Worm (Caenorhabditis elegans) whole organism, L1 larva: ENCODE data around the gene tomm-70.

Experiments
- C04F5.9 ChIP-seq: sonication (generic microtip); optimal IDR thresholded peaks from 2 replicates; lab custom pipeline; 2016; ENCODE audit warnings: missing genetic modification characterization, missing compliant biosample characterization
- F16B12.6 ChIP-seq: fragments of 150-350 bp; optimal IDR thresholded peaks from 2 replicates; lab custom pipeline; 2014; ENCODE audit warnings: missing biosample characterization, missing genetic modification characterization
- aha-1 ChIP-seq: fragments of 150-350 bp; optimal IDR thresholded peaks from 2 replicates; lab custom pipeline; 2014; ENCODE audit warnings: missing biosample characterization, missing genetic modification characterization
- alr-1 ChIP-seq: fragments of 200-800 bp; sonication (Bioruptor generic); optimal IDR thresholded peaks from 2 replicates; lab custom pipeline; 2018; ENCODE audit warnings: borderline replicate concordance, mild to moderate bottlenecking, missing genetic modification characterization, missing compliant biosample characterization
- ama-1 ChIP-seq: fragments of 150-350 bp; optimal IDR thresholded peaks from 2 replicates; lab custom pipeline; 2014
- ceh-63 ChIP-seq: fragments of 200-800 bp; sonication (Bioruptor generic); optimal IDR thresholded peaks from 2 replicates; lab custom pipeline; 2018; ENCODE audit warnings: mild to moderate bottlenecking, missing genetic modification characterization, missing compliant biosample characterization
- ceh-8 ChIP-seq: fragments of 200-800 bp; sonication (Bioruptor generic); optimal IDR thresholded peaks from 2 replicates; lab custom pipeline; 2018; ENCODE audit warnings: mild to moderate bottlenecking, missing genetic modification characterization, moderate library complexity, missing compliant biosample characterization
- ceh-82 ChIP-seq, 3 experiments: fragments of 150-350 bp in 1 of 3; sonication (generic microtip) in 2 of 3; optimal IDR thresholded peaks; 2 replicates each; lab custom pipeline; 2014 to 2017; ENCODE audit warnings: missing biosample characterization in 3 of 3, missing genetic modification characterization in 3 of 3
- ceh-88 ChIP-seq: fragments of 200-800 bp; sonication (Bioruptor generic); IDR thresholded peaks from 2 replicates; pipeline ENCODE4 v1.3.6; 2022; ENCODE audit warnings: missing genetic modification characterization, missing compliant biosample characterization
- ces-1 ChIP-seq: fragments of 150-350 bp; optimal IDR thresholded peaks from 2 replicates; lab custom pipeline; 2014; ENCODE audit warnings: missing biosample characterization, missing genetic modification reagents, missing genetic modification characterization
- dpl-1 ChIP-seq, 3 experiments: fragments of 150-350 bp in 2 of 3; sonication (generic microtip) in 1 of 3; optimal IDR thresholded peaks; 2 replicates each; lab custom pipeline; 2014 to 2017; ENCODE audit warnings: missing biosample characterization in 3 of 3, missing genetic modification characterization in 3 of 3, missing genetic modification reagents in 3 of 3
- dsc-1 ChIP-seq: sonication (generic microtip); optimal IDR thresholded peaks from 2 replicates; lab custom pipeline; 2016; ENCODE audit warnings: mild to moderate bottlenecking, missing genetic modification characterization, missing compliant biosample characterization
- efl-3 ChIP-seq: fragments of 200-800 bp; sonication (Bioruptor generic); optimal IDR thresholded peaks from 2 replicates; lab custom pipeline; 2018; ENCODE audit warnings: mild to moderate bottlenecking, missing genetic modification characterization, missing compliant biosample characterization
- egl-13 ChIP-seq: sonication (generic microtip); optimal IDR thresholded peaks from 2 replicates; lab custom pipeline; 2016; ENCODE audit warnings: missing genotype, missing genetic modification reagents, missing genetic modification characterization, missing compliant biosample characterization
- elt-2 ChIP-seq: sonication (generic microtip); optimal IDR thresholded peaks from 2 replicates; lab custom pipeline; 2016; ENCODE audit warnings: missing genetic modification characterization, mild to moderate bottlenecking, inconsistent platforms, missing compliant biosample characterization, missing genetic modification reagents
- ets-5 ChIP-seq: fragments of 200-800 bp; sonication (Bioruptor generic); IDR thresholded peaks from 2 replicates; pipeline ENCODE4 v1.3.6; 2022; ENCODE audit warnings: missing genetic modification characterization, missing compliant biosample characterization
- fkh-10 ChIP-seq: sonication (generic microtip); optimal IDR thresholded peaks from 2 replicates; lab custom pipeline; 2017; ENCODE audit warnings: missing biosample characterization, missing genetic modification reagents, missing genetic modification characterization
- fkh-4 ChIP-seq: sonication (generic microtip); optimal IDR thresholded peaks from 2 replicates; lab custom pipeline; 2016; ENCODE audit warnings: missing compliant biosample characterization, missing genetic modification characterization, borderline replicate concordance
- fkh-8 ChIP-seq: sonication (generic microtip); optimal IDR thresholded peaks from 2 replicates; lab custom pipeline; 2016; ENCODE audit warnings: mild to moderate bottlenecking, missing genetic modification characterization, missing compliant biosample characterization
- fos-1 ChIP-seq: fragments of 150-350 bp; optimal IDR thresholded peaks from 2 replicates; lab custom pipeline; 2014; ENCODE audit warnings: missing biosample characterization, missing genetic modification characterization
- hlh-17 ChIP-seq: fragments of 200-800 bp; sonication (Bioruptor generic); optimal IDR thresholded peaks from 2 replicates; lab custom pipeline; 2018; ENCODE audit warnings: missing genetic modification characterization, mild to moderate bottlenecking, missing compliant biosample characterization, moderate library complexity, borderline replicate concordance
- hlh-4 ChIP-seq: sonication (generic microtip); optimal IDR thresholded peaks from 2 replicates; lab custom pipeline; 2016; ENCODE audit warnings: mild to moderate bottlenecking, missing genetic modification characterization, missing compliant biosample characterization
- isw-1 ChIP-seq: fragments of 200-800 bp; sonication (Bioruptor generic); IDR thresholded peaks from 2 replicates; pipeline ENCODE4 v1.3.6; 2022; ENCODE audit warnings: missing genetic modification characterization, missing compliant biosample characterization
- lin-35 ChIP-seq, 2 experiments: fragments of 150-350 bp; optimal IDR thresholded peaks; 2 replicates each; lab custom pipeline; 2014; ENCODE audit warnings: missing biosample characterization in 2 of 2, missing genetic modification characterization in 2 of 2, missing genetic modification reagents in 2 of 2
- lin-39 ChIP-seq: fragments of 150-350 bp; optimal IDR thresholded peaks from 2 replicates; lab custom pipeline; 2014; ENCODE audit warnings: missing biosample characterization, missing genetic modification reagents, missing genetic modification characterization
- mdl-1 ChIP-seq, 2 experiments: fragments of 150-350 bp; optimal IDR thresholded peaks; 2 replicates each; lab custom pipeline; 2014 to 2017; ENCODE audit warnings: missing biosample characterization in 2 of 2, missing genetic modification characterization in 2 of 2, inconsistent platforms in 1 of 2
- mef-2 ChIP-seq: fragments of 150-350 bp; optimal IDR thresholded peaks from 2 replicates; lab custom pipeline; 2014; ENCODE audit warnings: missing biosample characterization, missing genetic modification characterization
- mep-1 ChIP-seq: fragments of 150-350 bp; optimal IDR thresholded peaks from 2 replicates; lab custom pipeline; 2014; ENCODE audit warnings: missing biosample characterization, missing genetic modification characterization
- nhr-19 ChIP-seq: fragments of 200-800 bp; sonication (Bioruptor generic); conservative IDR thresholded peaks from 2 replicates; pipeline ENCODE4 v1.3.6; 2022; ENCODE audit warnings: missing genetic modification characterization, missing compliant biosample characterization
- nhr-20 ChIP-seq: sonication (generic microtip); optimal IDR thresholded peaks from 2 replicates; lab custom pipeline; 2016; ENCODE audit warnings: mild to moderate bottlenecking, missing genetic modification characterization, missing compliant biosample characterization
- nhr-237 ChIP-seq: fragments of 150-350 bp; optimal IDR thresholded peaks from 2 replicates; lab custom pipeline; 2014; ENCODE audit warnings: missing biosample characterization, missing genetic modification characterization
- nhr-28 ChIP-seq: fragments of 150-350 bp; optimal IDR thresholded peaks from 2 replicates; lab custom pipeline; 2014; ENCODE audit warnings: missing biosample characterization, missing genetic modification characterization
- nhr-71 ChIP-seq: sonication (generic microtip); optimal IDR thresholded peaks from 2 replicates; lab custom pipeline; 2016; ENCODE audit warnings: mild to moderate bottlenecking, missing genetic modification characterization, moderate library complexity, missing compliant biosample characterization
- nhr-84 ChIP-seq: sonication (generic microtip); optimal IDR thresholded peaks from 2 replicates; lab custom pipeline; 2017; ENCODE audit warnings: missing biosample characterization, missing genetic modification characterization
- nhr-85 ChIP-seq: sonication (generic microtip); peaks from one replicate; lab custom pipeline; 2016; ENCODE audit warnings: missing genetic modification characterization, inconsistent platforms, missing compliant biosample characterization
- nhr-90 ChIP-seq: sonication (generic microtip); optimal IDR thresholded peaks from 2 replicates; lab custom pipeline; 2016; ENCODE audit warnings: mild to moderate bottlenecking, missing genetic modification characterization, missing compliant biosample characterization; ENCODE audit not compliant: poor library complexity
- pax-3 ChIP-seq: fragments of 200-800 bp; sonication (Bioruptor generic); optimal IDR thresholded peaks from 2 replicates; lab custom pipeline; 2018; ENCODE audit warnings: mild to moderate bottlenecking, missing genetic modification characterization, moderate library complexity, missing compliant biosample characterization
- pqm-1 ChIP-seq: sonication (generic microtip); optimal IDR thresholded peaks from 3 replicates; lab custom pipeline; 2017; ENCODE audit warnings: missing biosample characterization, missing genetic modification characterization
- rnt-1 ChIP-seq: sonication (generic microtip); optimal IDR thresholded peaks from 2 replicates; lab custom pipeline; 2016; ENCODE audit warnings: mild to moderate bottlenecking, missing genetic modification characterization, moderate library complexity, missing compliant biosample characterization
- snpc-4 ChIP-seq: fragments of 150-350 bp; optimal IDR thresholded peaks from 2 replicates; lab custom pipeline; 2014; ENCODE audit warnings: missing biosample characterization, missing genetic modification characterization
- sptf-1 ChIP-seq: fragments of 150-350 bp; optimal IDR thresholded peaks from 2 replicates; lab custom pipeline; 2014; ENCODE audit warnings: missing biosample characterization, missing genetic modification characterization
- sup-37 ChIP-seq: fragments of 200-800 bp; sonication (Bioruptor generic); optimal IDR thresholded peaks from 2 replicates; lab custom pipeline; 2018; ENCODE audit warnings: mild to moderate bottlenecking, missing genetic modification characterization, missing compliant biosample characterization
- swsn-7 ChIP-seq: sonication (generic microtip); optimal IDR thresholded peaks from 2 replicates; lab custom pipeline; 2016; ENCODE audit warnings: missing genetic modification characterization, missing compliant biosample characterization
- tbx-2 ChIP-seq: sonication (generic microtip); optimal IDR thresholded peaks from 2 replicates; lab custom pipeline; 2016; ENCODE audit warnings: missing genetic modification characterization, missing compliant biosample characterization
- tlp-1 ChIP-seq: fragments of 150-350 bp; optimal IDR thresholded peaks from 2 replicates; lab custom pipeline; 2014; ENCODE audit warnings: missing biosample characterization, missing genetic modification characterization
- unc-30 ChIP-seq: sonication (generic microtip); optimal IDR thresholded peaks from 2 replicates; lab custom pipeline; 2017; ENCODE audit warnings: missing biosample characterization, missing genetic modification characterization
- unc-86 ChIP-seq: sonication (generic microtip); optimal IDR thresholded peaks from 2 replicates; lab custom pipeline; 2016; ENCODE audit warnings: missing genetic modification characterization, missing compliant biosample characterization
- unc-98 ChIP-seq: fragments of 200-800 bp; sonication (Bioruptor generic); IDR thresholded peaks from 2 replicates; pipeline ENCODE4 v1.3.6; 2022; ENCODE audit warnings: missing genetic modification characterization, missing compliant biosample characterization
- zip-4 ChIP-seq: fragments of 200-800 bp; sonication (Bioruptor generic); optimal IDR thresholded peaks from 2 replicates; lab custom pipeline; 2018; ENCODE audit warnings: mild to moderate bottlenecking, missing genetic modification characterization, moderate library complexity, missing compliant biosample characterization

Gene tomm-70

ce11 chrIII:8741276-8741860 lies 13.2 kb downstream of the tomm-70 start, which contains the start of gene pdhk-2 (continued):
- TF ChIP-seq nhr-28 (tag; lab: Kevin White, UChicago) = no peak
- peak; percentile 63 for TF ChIP-seq aha-1 (tag; lab: Kevin White, UChicago)
- TF ChIP-seq nhr-71 (tag; lab: Kevin White, UChicago) = peak; percentile 98
- no peak for TF ChIP-seq nhr-84 (tag; lab: Kevin White, UChicago)
- no peak for TF ChIP-seq unc-30 (tag; lab: Kevin White, UChicago)
- no peak for TF ChIP-seq ceh-63 (GFP tag; lab: Kevin White, UChicago)
- no peak for TF ChIP-seq ets-5 (GFP tag; lab: Robert Waterston, UW)
- TF ChIP-seq unc-86 (tag; lab: Kevin White, UChicago) = peak; percentile 94
- TF ChIP-seq pax-3 (tag; lab: Kevin White, UChicago) = peak; percentile 91
- peak; percentile 85 for TF ChIP-seq elt-2 (tag; lab: Kevin White, UChicago)
- TF ChIP-seq fkh-8 (tag; lab: Kevin White, UChicago) = peak; percentile 91
- TF ChIP-seq tbx-2 = peak; percentile 97
- TF ChIP-seq nhr-237 = peak; percentile 45
- peak; percentile 97 for TF ChIP-seq nhr-90 (tag; lab: Kevin White, UChicago)
- TF ChIP-seq rnt-1 (tag; lab: Kevin White, UChicago) = peak; percentile 97
- peak; percentile 53 for TF ChIP-seq efl-3 (GFP tag; lab: Kevin White, UChicago)
- peak; percentile 84 for TF ChIP-seq snpc-4
- no peak for TF ChIP-seq tlp-1
- peak; percentile 98 for TF ChIP-seq mep-1 (tag; lab: Kevin White, UChicago)
- peak; percentile 47; the same call in 1 of the 2 replicates for TF ChIP-seq unc-98 (GFP tag; lab: Robert Waterston, UW)
- TF ChIP-seq dsc-1 (tag; lab: Kevin White, UChicago) = peak; percentile 96
- peak; percentile 89 for TF ChIP-seq zip-4 (GFP tag; lab: Kevin White, UChicago)
- peak; percentile 78 for TF ChIP-seq ceh-88 (GFP tag; lab: Robert Waterston, UW)
- TF ChIP-seq pqm-1 (tag; lab: Kevin White, UChicago) = no peak
- TF ChIP-seq fos-1 (tag; lab: Kevin White, UChicago) = peak; percentile 86
- TF ChIP-seq ces-1 (GFP tag; lab: Kevin White, UChicago) = no peak
- peak; percentile 93 to 97 (median 94) for TF ChIP-seq ceh-82 (tag; optimal IDR thresholded peaks at IDR 0.05; lab: Kevin White, UChicago)
- TF ChIP-seq C04F5.9 (tag; lab: Kevin White, UChicago) = peak; percentile 94
- TF ChIP-seq egl-13 (tag; lab: Kevin White, UChicago) = peak; percentile 93
- TF ChIP-seq fkh-4 (tag; lab: Kevin White, UChicago) = peak; percentile 72
- TF ChIP-seq ama-1 = peak; percentile 74
- peak; percentile 69 for TF ChIP-seq mef-2 (tag; lab: Kevin White, UChicago)
- no peak for TF ChIP-seq hlh-4 (tag; lab: Kevin White, UChicago)
- peak; percentile 66 for TF ChIP-seq F16B12.6 (tag; lab: Kevin White, UChicago)
- TF ChIP-seq hlh-17 (GFP tag; lab: Kevin White, UChicago) = no peak
- TF ChIP-seq dpl-1 (GFP tag; optimal IDR thresholded peaks at IDR 0.05; lab: Kevin White, UChicago) = peak; percentile 99 to 100 (median 99)
- peak in 1 of 2 experiments; percentile 85 for TF ChIP-seq mdl-1 (tag; optimal IDR thresholded peaks at IDR 0.05; lab: Kevin White, UChicago)
- peak; percentile 98 for TF ChIP-seq nhr-85 (tag; lab: Kevin White, UChicago)

ce11 chrIII:8739786-8740185 lies 14.8 kb downstream of the tomm-70 start:
- peak; percentile 18 to 45 for TF ChIP-seq lin-35 (GFP tag; optimal IDR thresholded peaks at IDR 0.05; lab: Kevin White, UChicago)
- no peak for TF ChIP-seq nhr-237
- TF ChIP-seq F16B12.6 (tag; lab: Kevin White, UChicago) = no peak
- no peak for TF ChIP-seq fkh-10 (GFP tag; lab: Kevin White, UChicago)
- no peak for TF ChIP-seq ceh-82 (tag; optimal IDR thresholded peaks at IDR 0.05; lab: Kevin White, UChicago)
- no peak for TF ChIP-seq lin-39 (tag; lab: Kevin White, UChicago)
- TF ChIP-seq isw-1 (GFP tag; lab: Robert Waterston, UW) = no peak
- TF ChIP-seq sup-37 (GFP tag; lab: Kevin White, UChicago) = no peak
- TF ChIP-seq efl-3 (GFP tag; lab: Kevin White, UChicago) = no peak
- TF ChIP-seq swsn-7 (tag; lab: Kevin White, UChicago) = no peak
- no peak for TF ChIP-seq zip-4 (GFP tag; lab: Kevin White, UChicago)
- no peak for TF ChIP-seq alr-1 (tag; lab: Kevin White, UChicago)
- TF ChIP-seq sptf-1 = no peak
- TF ChIP-seq unc-98 (GFP tag; lab: Robert Waterston, UW) = no peak
- peak in 1 of 3 experiments; percentile 3 for TF ChIP-seq dpl-1 (GFP tag; optimal IDR thresholded peaks at IDR 0.05; lab: Kevin White, UChicago)
- peak; percentile 38 for TF ChIP-seq nhr-71 (tag; lab: Kevin White, UChicago)
- no peak for TF ChIP-seq nhr-84 (tag; lab: Kevin White, UChicago)
- TF ChIP-seq nhr-20 (tag; lab: Kevin White, UChicago) = no peak
- no peak for TF ChIP-seq tbx-2
- TF ChIP-seq rnt-1 (tag; lab: Kevin White, UChicago) = peak; percentile 63
- TF ChIP-seq ceh-8 (GFP tag; lab: Kevin White, UChicago) = no peak
- peak; percentile 54 for TF ChIP-seq nhr-19 (GFP tag; lab: Robert Waterston, UW)
- no peak for TF ChIP-seq nhr-28 (tag; lab: Kevin White, UChicago)
